Worm (Caenorhabditis elegans): ENCODE data around the gene erfa-1.

erfa-1 gene

DNA sequence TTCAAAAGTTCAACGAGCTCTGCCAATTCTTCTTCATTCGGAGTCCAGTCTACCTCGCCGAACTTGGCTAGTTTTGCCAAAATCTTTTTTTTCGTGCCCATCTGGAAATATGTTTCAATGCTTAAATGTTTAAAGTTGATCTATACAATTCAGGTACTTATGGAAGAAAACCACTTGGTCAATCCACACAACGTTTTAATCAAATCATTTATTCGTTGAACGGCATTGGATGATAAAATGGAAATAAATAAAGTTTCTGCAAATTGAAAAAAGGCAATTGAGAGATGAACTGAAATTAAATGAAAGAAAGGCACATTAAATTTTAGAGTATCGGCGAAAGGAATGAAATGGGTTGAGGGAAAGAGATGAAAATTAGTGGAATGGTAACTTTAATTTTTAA lies 9.9 kb upstream of the erfa-1 start, which contains the start of gene urb-1:
TSS of gene urb-1 (minus strand) at position 101 of the 400 bp plus-strand sequence.
- TF ChIP-seq zip-8 (tag; optimal IDR thresholded peaks at IDR 0.05) (no peak), ceh-83 (GFP tag; optimal IDR thresholded peaks at IDR 0.05) (no peak), sptf-1 (tag; optimal IDR thresholded peaks at IDR 0.05) (no peak), nhr-2 (tag; optimal IDR thresholded peaks at IDR 0.05) (no peak), elt-1 (tag; optimal IDR thresholded peaks at IDR 0.05; ENCODE audit: borderline replicate concordance, insufficient read depth) (no peak), pha-4 (tag; optimal IDR thresholded peaks at IDR 0.05) (no peak), tbx-8 (GFP tag; optimal IDR thresholded peaks at IDR 0.05) (no peak), blmp-1 (tag; optimal IDR thresholded peaks at IDR 0.05) (no peak), mab-5 (tag; optimal IDR thresholded peaks at IDR 0.05) (no peak)

DNA sequence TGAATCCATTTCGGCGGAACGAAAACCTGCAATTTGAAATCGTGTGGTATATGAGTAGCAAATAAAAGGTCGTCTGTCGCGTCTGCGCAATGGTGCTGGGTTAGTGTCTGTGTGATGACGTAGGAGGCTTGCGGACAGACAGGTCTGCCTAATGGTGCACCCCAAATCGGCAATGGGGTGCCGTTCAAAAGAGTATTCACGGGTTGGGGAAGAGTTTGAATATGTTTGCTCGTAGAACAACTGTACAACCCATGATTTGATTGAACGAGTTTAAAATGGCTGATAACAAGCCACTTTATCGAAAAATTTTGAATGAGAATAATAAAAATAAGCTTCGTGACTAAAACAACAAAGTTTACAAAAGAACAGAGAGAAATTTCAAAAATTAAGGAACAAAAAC lies 8.0 kb upstream of the erfa-1 start, which contains the start of gene T05H4.11:
TSS of gene T05H4.11 (minus strand) at position 335 of the 400 bp plus-strand sequence.
- TF ChIP-seq mls-2 (tag; optimal IDR thresholded peaks at IDR 0.05) (peak; percentile 19), sptf-1 (tag; optimal IDR thresholded peaks at IDR 0.05) (peak; percentile 22), unc-39 (tag; optimal IDR thresholded peaks at IDR 0.05) (no peak), lin-32 (GFP tag; optimal IDR thresholded peaks at IDR 0.05) (no peak)

DNA sequence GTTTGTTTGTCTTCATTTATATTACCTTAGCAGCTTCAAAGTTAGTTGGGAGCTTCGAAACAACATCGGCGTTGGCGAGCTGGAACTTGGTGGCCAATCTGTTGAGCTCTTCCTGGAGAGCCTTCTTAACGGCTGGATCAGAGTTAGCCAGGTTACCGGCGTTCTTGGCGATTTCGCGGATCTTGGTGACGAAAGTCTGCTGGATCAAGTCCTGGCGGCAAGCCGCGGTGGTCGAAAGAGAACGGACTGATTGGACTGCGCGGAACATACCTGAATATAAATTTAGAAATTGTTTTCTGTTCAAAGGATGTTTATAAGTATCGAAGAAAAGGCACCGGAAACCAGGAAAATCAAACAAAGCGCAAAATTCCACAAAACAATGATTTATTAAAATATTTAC lies 7.1 kb upstream of the erfa-1 start, which contains the start of gene atp-4:
TSS of gene atp-4 (minus strand) at position 270 of the 400 bp plus-strand sequence.
- TF ChIP-seq M03D4.4 (tag; optimal IDR thresholded peaks at IDR 0.05) = no peak
- no peak for TF ChIP-seq unc-120 (tag; optimal IDR thresholded peaks at IDR 0.05; ENCODE audit: poor library complexity, severe bottlenecking)
- no peak for TF ChIP-seq drap-1 (GFP tag; optimal IDR thresholded peaks at IDR 0.05)
- TF ChIP-seq lin-13 (tag; optimal IDR thresholded peaks at IDR 0.05) = no peak
- TF ChIP-seq nhr-28 (tag; optimal IDR thresholded peaks at IDR 0.05) = no peak
- TF ChIP-seq mls-2 (tag; optimal IDR thresholded peaks at IDR 0.05) = no peak
- no peak for TF ChIP-seq ztf-11 (tag; optimal IDR thresholded peaks at IDR 0.05)
- TF ChIP-seq zip-8 (tag; optimal IDR thresholded peaks at IDR 0.05) = no peak
- no peak for TF ChIP-seq tbx-8 (GFP tag; optimal IDR thresholded peaks at IDR 0.05)
- no peak for TF ChIP-seq hlh-1 (tag; optimal IDR thresholded peaks at IDR 0.05)
- no peak for TF ChIP-seq lin-32 (GFP tag; optimal IDR thresholded peaks at IDR 0.05)
- no peak for TF ChIP-seq sptf-1 (tag; optimal IDR thresholded peaks at IDR 0.05)
- no peak for TF ChIP-seq nhr-12 (tag; optimal IDR thresholded peaks at IDR 0.05)
- TF ChIP-seq elt-1 (tag; optimal IDR thresholded peaks at IDR 0.05; ENCODE audit: borderline replicate concordance, insufficient read depth) = no peak
- TF ChIP-seq ceh-43 (GFP tag; optimal IDR thresholded peaks at IDR 0.05) = no peak
- TF ChIP-seq unc-62 (GFP tag; optimal IDR thresholded peaks at IDR 0.05) = no peak

DNA sequence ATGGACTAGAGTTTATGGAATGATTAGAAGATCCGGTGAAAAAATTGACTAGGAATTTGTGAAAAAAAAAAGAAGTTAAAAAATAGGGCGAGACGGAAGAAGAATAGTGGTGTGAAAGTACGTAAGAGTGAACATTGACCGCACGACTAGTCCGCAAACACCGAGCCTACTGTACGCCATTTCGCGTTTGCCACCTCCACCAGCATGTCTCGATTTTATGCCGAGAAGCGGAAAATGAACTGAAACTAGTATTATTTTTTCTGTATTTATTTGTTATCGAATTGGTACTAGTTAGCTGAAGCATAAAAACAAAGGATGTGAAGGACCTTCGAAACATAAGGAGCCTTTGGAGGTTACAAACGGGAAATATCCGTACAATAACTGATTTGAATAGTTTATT lies 6.5 kb upstream of the erfa-1 start:
- no peak for TF ChIP-seq drap-1 (GFP tag; optimal IDR thresholded peaks at IDR 0.05)
- TF ChIP-seq ceh-43 (GFP tag; optimal IDR thresholded peaks at IDR 0.05) = no peak
- TF ChIP-seq lsy-2 (tag; optimal IDR thresholded peaks at IDR 0.05) = peak; percentile 75
- TF ChIP-seq mep-1 (tag; optimal IDR thresholded peaks at IDR 0.05) = peak; percentile 30
- no peak for TF ChIP-seq hlh-1 (tag; optimal IDR thresholded peaks at IDR 0.05)
- no peak for TF ChIP-seq sptf-1 (tag; optimal IDR thresholded peaks at IDR 0.05)
- TF ChIP-seq lin-32 (GFP tag; optimal IDR thresholded peaks at IDR 0.05) = no peak
- no peak for TF ChIP-seq unc-39 (tag; optimal IDR thresholded peaks at IDR 0.05)
- TF ChIP-seq ceh-39 (tag; optimal IDR thresholded peaks at IDR 0.05) = no peak
- peak; percentile 18 for TF ChIP-seq cnd-1 (tag; optimal IDR thresholded peaks at IDR 0.05)

DNA sequence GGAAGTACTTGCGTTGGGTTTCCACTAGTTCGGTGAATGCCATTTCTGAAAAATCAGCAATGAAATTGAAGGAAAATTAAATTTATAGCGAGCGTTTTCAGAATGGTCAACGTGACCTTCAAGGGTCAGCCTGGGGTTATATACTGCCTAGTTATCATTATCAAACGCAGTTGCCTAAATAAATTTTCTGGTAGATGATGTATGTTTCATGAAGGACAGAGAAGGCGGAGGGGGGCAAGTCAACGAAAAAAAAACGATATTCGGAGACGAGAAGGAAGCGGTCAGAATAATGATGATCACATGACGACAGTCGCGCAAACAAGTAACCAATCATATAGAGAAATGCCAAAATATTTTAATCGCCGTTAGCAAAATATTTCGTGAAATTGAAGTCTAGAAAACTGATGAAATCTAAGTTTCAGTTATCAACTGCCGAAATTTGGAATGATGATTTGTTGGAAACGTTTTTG lies 4.0 kb upstream of the erfa-1 start, which contains the start of gene alh-4:
TSS of gene alh-4 (minus strand) at position 51 of the 470 bp plus-strand sequence.
- TF ChIP-seq sem-2 (GFP tag; optimal IDR thresholded peaks at IDR 0.05) (no peak), nhr-237 (tag; optimal IDR thresholded peaks at IDR 0.05) (no peak), cnd-1 (tag; optimal IDR thresholded peaks at IDR 0.05) (no peak), tbx-8 (GFP tag; optimal IDR thresholded peaks at IDR 0.05) (no peak), nhr-76 (tag; optimal IDR thresholded peaks at IDR 0.05) (no peak)
